Worm (Caenorhabditis elegans) whole organism, L2 larva: Measurements from ENCODE around the gene rft-1.

ENCODE experiments used
- C34F6.9 ChIP-seq: fragments of 150-350 bp; optimal IDR thresholded peaks from 2 replicates; lab custom pipeline; 2014; ENCODE audit warnings: missing biosample characterization, missing genetic modification characterization
- F13H6.1 ChIP-seq: sonication (generic microtip); optimal IDR thresholded peaks from 2 replicates; lab custom pipeline; 2016; ENCODE audit warnings: missing genetic modification characterization, missing compliant biosample characterization
- R02D3.7 ChIP-seq: fragments of 150-350 bp; optimal IDR thresholded peaks from 2 replicates; lab custom pipeline; 2014; ENCODE audit warnings: missing biosample characterization, missing genetic modification characterization
- Y55F3AM.14 ChIP-seq: fragments of 200-800 bp; sonication (Bioruptor generic); optimal IDR thresholded peaks from 2 replicates; lab custom pipeline; 2018; ENCODE audit warnings: mild to moderate bottlenecking, missing genetic modification characterization, missing compliant biosample characterization
- ZK546.5 ChIP-seq: sonication (generic microtip); optimal IDR thresholded peaks from 2 replicates; lab custom pipeline; 2017; ENCODE audit warnings: missing biosample characterization, missing genetic modification characterization
- ama-1 ChIP-seq: fragments of 150-350 bp; optimal IDR thresholded peaks from 2 replicates; lab custom pipeline; 2018; ENCODE audit warnings: inconsistent platforms
- blmp-1 ChIP-seq: sonication (generic microtip); optimal IDR thresholded peaks from 2 replicates; lab custom pipeline; 2017; ENCODE audit warnings: missing genetic modification characterization, mild to moderate bottlenecking, missing compliant biosample characterization, antibody characterized with exemption, moderate library complexity; ENCODE audit not compliant: insufficient read depth
- ceh-16 ChIP-seq: fragments of 150-350 bp; optimal IDR thresholded peaks from 2 replicates; lab custom pipeline; 2014; ENCODE audit warnings: missing biosample characterization, missing genetic modification characterization
- ceh-82 ChIP-seq: fragments of 150-350 bp; optimal IDR thresholded peaks from 2 replicates; lab custom pipeline; 2014; ENCODE audit warnings: missing biosample characterization, missing genetic modification characterization
- dmd-4 ChIP-seq: sonication (generic microtip); optimal IDR thresholded peaks from 2 replicates; lab custom pipeline; 2017; ENCODE audit warnings: missing biosample characterization, missing genetic modification characterization
- egl-27 ChIP-seq: sonication (generic microtip); optimal IDR thresholded peaks from 3 replicates; lab custom pipeline; 2017; ENCODE audit warnings: missing biosample characterization, missing genetic modification reagents, missing genetic modification characterization
- elt-1 ChIP-seq: fragments of 150-350 bp; optimal IDR thresholded peaks from 2 replicates; lab custom pipeline; 2014; ENCODE audit warnings: missing biosample characterization, missing genetic modification characterization
- elt-3 ChIP-seq: sonication (generic microtip); optimal IDR thresholded peaks from 2 replicates; lab custom pipeline; 2017; ENCODE audit warnings: missing biosample characterization, missing genetic modification characterization
- fos-1 ChIP-seq: fragments of 150-350 bp; optimal IDR thresholded peaks from 2 replicates; lab custom pipeline; 2014; ENCODE audit warnings: missing biosample characterization, missing genetic modification characterization
- lin-11 ChIP-seq: fragments of 150-350 bp; sonication (generic microtip); optimal IDR thresholded peaks from 2 replicates; lab custom pipeline; 2014; ENCODE audit warnings: missing biosample characterization, missing genetic modification characterization, inconsistent platforms, mixed read lengths
- lin-39 ChIP-seq: fragments of 150-350 bp; optimal IDR thresholded peaks from 2 replicates; lab custom pipeline; 2014; ENCODE audit warnings: missing biosample characterization, missing genetic modification reagents, missing genetic modification characterization
- lsy-2 ChIP-seq, 2 experiments: fragments of 150-350 bp in 1 of 2; sonication (generic microtip) in 1 of 2; optimal IDR thresholded peaks; 2 replicates each; lab custom pipeline; 2014 to 2017; ENCODE audit warnings: missing biosample characterization in 2 of 2, missing genetic modification characterization in 2 of 2
- mab-5 ChIP-seq: fragments of 150-350 bp; optimal IDR thresholded peaks from 2 replicates; lab custom pipeline; 2014; ENCODE audit warnings: missing biosample characterization, missing genetic modification characterization
- mbf-1 ChIP-seq: sonication (generic microtip); optimal IDR thresholded peaks from 2 replicates; lab custom pipeline; 2017; ENCODE audit warnings: missing biosample characterization, missing genetic modification characterization
- mdl-1 ChIP-seq, 2 experiments: fragments of 150-350 bp in 1 of 2; sonication (generic microtip) in 1 of 2; optimal IDR thresholded peaks; 2 replicates each; lab custom pipeline; 2017; ENCODE audit warnings: missing biosample characterization in 2 of 2, missing genetic modification characterization in 2 of 2
- nhr-10 ChIP-seq: sonication (generic microtip); optimal IDR thresholded peaks from 2 replicates; lab custom pipeline; 2017; ENCODE audit warnings: missing biosample characterization, missing genetic modification characterization
- nhr-11 ChIP-seq: fragments of 150-350 bp; optimal IDR thresholded peaks from 2 replicates; lab custom pipeline; 2014; ENCODE audit warnings: missing biosample characterization, missing genetic modification characterization
- nhr-12 ChIP-seq: fragments of 150-350 bp; optimal IDR thresholded peaks from 2 replicates; lab custom pipeline; 2014; ENCODE audit warnings: missing biosample characterization, missing genetic modification characterization
- nhr-129 ChIP-seq: fragments of 150-350 bp; optimal IDR thresholded peaks from 2 replicates; lab custom pipeline; 2014; ENCODE audit warnings: missing biosample characterization, missing genetic modification characterization
- nhr-21 ChIP-seq: fragments of 150-350 bp; optimal IDR thresholded peaks from 2 replicates; lab custom pipeline; 2014; ENCODE audit warnings: missing biosample characterization, missing genetic modification characterization
- nhr-23 ChIP-seq: fragments of 150-350 bp; optimal IDR thresholded peaks from 2 replicates; lab custom pipeline; 2014; ENCODE audit warnings: missing biosample characterization, missing genetic modification reagents, missing genetic modification characterization
- nhr-25 ChIP-seq: fragments of 150-350 bp; sonication (generic microtip); optimal IDR thresholded peaks from 3 replicates; lab custom pipeline; 2014; ENCODE audit warnings: missing biosample characterization, missing genetic modification characterization
- nhr-6 ChIP-seq: fragments of 150-350 bp; optimal IDR thresholded peaks from 2 replicates; lab custom pipeline; 2014; ENCODE audit warnings: missing biosample characterization, missing genetic modification characterization
- nhr-77 ChIP-seq: fragments of 150-350 bp; optimal IDR thresholded peaks from 2 replicates; lab custom pipeline; 2014; ENCODE audit warnings: missing biosample characterization, missing genetic modification characterization
- peb-1 ChIP-seq: fragments of 150-350 bp; optimal IDR thresholded peaks from 2 replicates; lab custom pipeline; 2014; ENCODE audit warnings: missing biosample characterization, missing genetic modification characterization
- skn-1 ChIP-seq: sonication (generic microtip); optimal IDR thresholded peaks from 2 replicates; lab custom pipeline; 2017; ENCODE audit warnings: missing biosample characterization, missing genetic modification characterization
- sma-3 ChIP-seq: sonication (generic microtip); optimal IDR thresholded peaks from 2 replicates; lab custom pipeline; 2016; ENCODE audit warnings: missing genetic modification reagents, missing genetic modification characterization, missing compliant biosample characterization
- snpc-4 ChIP-seq: fragments of 150-350 bp; optimal IDR thresholded peaks from 2 replicates; lab custom pipeline; 2014; ENCODE audit warnings: missing biosample characterization, missing genetic modification characterization
- unc-39 ChIP-seq: fragments of 150-350 bp; optimal IDR thresholded peaks from 2 replicates; lab custom pipeline; 2014; ENCODE audit warnings: missing biosample characterization, missing genetic modification characterization
- unc-55 ChIP-seq: fragments of 150-350 bp; sonication (generic microtip); optimal IDR thresholded peaks from 3 replicates; lab custom pipeline; 2014; ENCODE audit warnings: missing biosample characterization, missing genetic modification reagents, missing genetic modification characterization
- unc-62 ChIP-seq: fragments of 150-350 bp; optimal IDR thresholded peaks from 2 replicates; lab custom pipeline; 2014; ENCODE audit warnings: missing biosample characterization, missing genetic modification reagents, missing genetic modification characterization
- zag-1 ChIP-seq: fragments of 150-350 bp; optimal IDR thresholded peaks from 2 replicates; lab custom pipeline; 2014; ENCODE audit warnings: missing biosample characterization, missing genetic modification characterization
- ztf-11 ChIP-seq: sonication (generic microtip); optimal IDR thresholded peaks from 2 replicates; lab custom pipeline; 2017; ENCODE audit warnings: missing biosample characterization, missing genetic modification characterization
- ztf-4 ChIP-seq: fragments of 150-350 bp; optimal IDR thresholded peaks from 2 replicates; lab custom pipeline; 2014; ENCODE audit warnings: missing biosample characterization, missing genetic modification characterization

Gene rft-1

DNA sequence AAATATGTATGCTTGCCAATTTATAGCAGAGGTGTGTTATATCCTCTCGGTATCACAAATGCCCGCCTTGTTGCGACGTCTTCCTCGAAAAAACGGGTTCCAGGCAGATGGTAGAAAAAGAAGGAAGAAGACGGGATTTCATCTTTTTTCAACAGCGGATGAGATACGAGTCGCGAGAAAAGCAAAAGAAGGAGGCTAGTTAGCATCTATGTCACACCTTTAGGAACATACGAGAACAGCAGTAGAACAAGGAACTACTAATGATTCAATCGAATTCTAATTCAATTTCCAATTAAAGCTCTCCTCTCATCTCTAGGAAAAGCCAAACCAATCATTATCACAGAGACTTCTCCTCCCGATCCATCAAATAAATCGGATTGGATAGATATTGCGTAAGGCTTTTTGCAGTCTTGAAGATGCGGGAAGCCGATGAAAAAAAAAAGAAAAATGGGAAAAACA lies 28.4 kb downstream of the rft-1 start, which contains the start of gene grl-5:
TSS of gene grl-5 (minus strand) at position 51 of the 459 bp plus-strand sequence.
- TF ChIP-seq ztf-4 (no peak), snpc-4 (no peak), ZK546.5 (tag; lab: Kevin White, UChicago) (no peak), lsy-2 (tag; optimal IDR thresholded peaks at IDR 0.05; lab: Kevin White, UChicago) (no peak), mdl-1 (tag; optimal IDR thresholded peaks at IDR 0.05; lab: Kevin White, UChicago) (no peak), lin-39 (tag; lab: Kevin White, UChicago) (no peak), unc-39 (tag; lab: Kevin White, UChicago) (no peak), nhr-129 (tag; lab: Kevin White, UChicago) (no peak), ama-1 (lab: Kevin White, UChicago) (no peak), Y55F3AM.14 (GFP tag; lab: Kevin White, UChicago) (no peak), peb-1 (tag; lab: Kevin White, UChicago) (no peak), unc-55 (no peak), ceh-16 (tag; lab: Kevin White, UChicago) (no peak), dmd-4 (no peak), lin-11 (no peak), nhr-23 (no peak), unc-62 (GFP tag; lab: Kevin White, UChicago) (no peak)

DNA sequence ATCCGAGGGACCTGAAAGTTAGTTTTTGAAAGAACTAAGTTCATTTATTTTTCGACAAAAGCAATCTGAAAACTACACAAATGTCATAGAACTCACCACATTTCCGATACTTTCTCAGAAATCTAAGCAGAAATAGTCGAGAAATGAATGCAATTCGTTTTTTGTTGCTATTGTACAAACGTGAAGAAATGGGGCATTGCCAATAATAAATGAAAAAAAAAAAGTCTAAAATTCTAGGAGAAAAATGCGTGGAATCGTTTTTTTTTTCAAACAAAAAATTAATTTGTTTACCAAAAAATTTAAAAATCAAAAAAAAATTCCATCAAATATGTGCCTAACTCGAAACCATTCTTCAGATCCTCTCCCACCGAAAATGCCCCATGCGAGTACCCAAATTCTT lies 31.3 kb downstream of the rft-1 start, which contains the start of gene Y47D7A.17:
TSS of gene Y47D7A.17 (minus strand) at position 101 of the 400 bp plus-strand sequence.
- no peak for TF ChIP-seq unc-62 (GFP tag; lab: Kevin White, UChicago)
- TF ChIP-seq nhr-21 (tag; lab: Kevin White, UChicago), result no peak
- TF ChIP-seq zag-1 (tag; lab: Kevin White, UChicago), result no peak
- TF ChIP-seq ama-1 (lab: Kevin White, UChicago), result no peak
- no peak for TF ChIP-seq sma-3 (GFP tag; lab: Kevin White, UChicago)
- no peak for TF ChIP-seq nhr-129 (tag; lab: Kevin White, UChicago)
- TF ChIP-seq blmp-1, result no peak

DNA sequence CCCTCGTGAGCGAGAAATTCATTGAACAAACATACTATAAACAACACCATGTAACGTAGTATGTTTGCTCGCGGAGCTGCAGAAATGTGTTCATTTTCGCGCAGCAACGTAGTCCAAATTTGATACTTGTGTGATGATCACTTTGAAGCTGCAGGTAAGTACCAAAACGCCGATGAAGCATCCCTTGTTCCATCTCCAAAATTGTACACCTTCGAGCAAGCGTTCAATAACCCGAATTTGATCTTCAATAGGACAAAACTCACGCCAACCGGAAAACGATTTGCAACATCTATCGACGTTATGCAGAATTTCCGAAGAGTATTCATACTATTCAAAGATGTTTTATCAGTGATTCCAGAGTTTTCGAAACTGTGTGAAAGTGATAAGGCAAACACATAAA lies 32.4 kb downstream of the rft-1 start, which contains the start of gene Y47D7A.3:
TSS of gene Y47D7A.3 (plus strand) at position 301 of the 400 bp plus-strand sequence.
- TF ChIP-seq snpc-4 (no peak), nhr-10 (tag; lab: Kevin White, UChicago) (no peak), nhr-129 (tag; lab: Kevin White, UChicago) (no peak), elt-1 (tag; lab: Kevin White, UChicago) (no peak), elt-3 (tag; lab: Kevin White, UChicago) (no peak), unc-62 (GFP tag; lab: Kevin White, UChicago) (no peak), C34F6.9 (no peak), nhr-23 (no peak), ama-1 (lab: Kevin White, UChicago) (no peak), ztf-11 (tag; lab: Kevin White, UChicago) (no peak), R02D3.7 (tag; lab: Kevin White, UChicago) (no peak), lsy-2 (tag; optimal IDR thresholded peaks at IDR 0.05; lab: Kevin White, UChicago) (no peak), nhr-11 (tag; lab: Kevin White, UChicago) (no peak), ceh-82 (tag; lab: Kevin White, UChicago) (no peak), F13H6.1 (no peak), ceh-16 (tag; lab: Kevin White, UChicago) (no peak)
- TF ChIP-seq, all 48 proteins: peak for 0

DNA sequence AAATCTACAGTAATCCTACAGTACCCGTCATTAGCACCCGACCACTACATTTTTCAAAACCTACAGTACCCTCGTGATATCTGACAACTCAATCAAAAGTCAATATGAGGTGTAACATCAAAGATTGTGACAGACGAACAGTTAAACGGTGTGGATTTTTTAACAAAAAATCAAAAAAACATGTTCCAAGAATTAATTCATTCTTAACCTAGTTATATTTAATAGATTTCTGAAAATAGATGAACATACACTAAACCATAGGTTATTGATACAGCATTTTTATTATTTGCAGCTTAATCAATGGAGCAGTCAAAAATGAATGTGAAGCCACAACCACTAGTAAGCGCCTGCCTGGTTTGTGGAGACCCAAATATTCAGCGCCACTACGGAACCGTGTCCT lies 35.5 kb downstream of the rft-1 start, which contains the start of gene nhr-118:
TSS of gene nhr-118 (plus strand) at position 301 of the 400 bp plus-strand sequence.
- TF ChIP-seq egl-27 (tag; lab: Kevin White, UChicago), result no peak
- no peak for TF ChIP-seq peb-1 (tag; lab: Kevin White, UChicago)
- TF ChIP-seq sma-3 (GFP tag; lab: Kevin White, UChicago), result no peak
- TF ChIP-seq nhr-23, result no peak
- no peak for TF ChIP-seq mbf-1 (tag; lab: Kevin White, UChicago)
- no peak for TF ChIP-seq nhr-77
- TF ChIP-seq nhr-10 (tag; lab: Kevin White, UChicago), result no peak
- TF ChIP-seq snpc-4, result no peak
- no peak for TF ChIP-seq unc-39 (tag; lab: Kevin White, UChicago)
- no peak for TF ChIP-seq unc-62 (GFP tag; lab: Kevin White, UChicago)
- no peak for TF ChIP-seq Y55F3AM.14 (GFP tag; lab: Kevin White, UChicago)
- no peak for TF ChIP-seq nhr-6 (tag; lab: Kevin White, UChicago)
- TF ChIP-seq skn-1 (tag; lab: Kevin White, UChicago), result no peak
- no peak for TF ChIP-seq nhr-25 (tag; lab: Kevin White, UChicago)
- TF ChIP-seq nhr-12 (tag; lab: Kevin White, UChicago), result no peak
- TF ChIP-seq mab-5 (tag; lab: Kevin White, UChicago), result no peak
- TF ChIP-seq F13H6.1, result no peak
- no peak for TF ChIP-seq fos-1
- no peak for TF ChIP-seq nhr-129 (tag; lab: Kevin White, UChicago)
